Worm (Caenorhabditis elegans): ENCODE results near the gene irld-1.
A peak's percentile ranks its signal among the peaks of the same experiment; 100 is the strongest.

The irld-1 gene

ce11 chrV:4346325-4346724, 9.8 kb downstream of the irld-1 start, which contains the start of gene hpo-18:
TSS of gene hpo-18 (minus strand) at chrV:4346425.
- TF ChIP-seq aha-1 (tag) (peak; percentile 67), Y5F2A.4 (GFP tag; optimal IDR thresholded peaks at IDR 0.05) (no peak)

DNA sequence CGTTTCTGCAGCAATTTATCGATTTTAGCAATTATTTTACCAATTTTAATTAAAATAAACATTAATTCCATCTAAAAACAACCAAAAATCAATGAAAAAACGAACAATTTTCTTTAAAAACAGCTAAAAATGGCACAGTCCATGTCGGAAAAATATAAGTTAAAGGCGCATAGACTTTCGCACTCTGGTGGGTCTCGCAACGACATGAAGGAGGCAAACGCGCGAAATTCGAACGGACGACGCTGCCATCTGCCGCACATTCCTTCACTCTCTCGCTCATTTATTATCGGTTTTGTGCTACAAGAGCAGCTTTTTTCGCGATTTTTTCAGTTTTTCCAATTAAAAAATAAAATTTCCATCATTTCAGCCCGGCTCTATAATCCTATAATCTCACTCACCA, 10.2 kb downstream of the irld-1 start, which contains the start of gene mcm-7:
Gene mcm-7, plus strand, starts transcription at position 368 of the 400 bp plus-strand sequence.
- TF ChIP-seq dmd-6 (GFP tag; IDR thresholded peaks at IDR 0.05) (peak; percentile 25), lin-38 (GFP tag; IDR thresholded peaks at IDR 0.05) (peak; percentile 68), nhr-28 (tag; optimal IDR thresholded peaks at IDR 0.05) (peak; percentile 23), Y105C5A.15 (GFP tag; IDR thresholded peaks at IDR 0.05) (no peak), ZK337.2 (GFP tag; IDR thresholded peaks at IDR 0.05) (no peak), ceh-82 (tag; optimal IDR thresholded peaks at IDR 0.05) (no peak), daf-16 (GFP tag; optimal IDR thresholded peaks at IDR 0.05) (no peak), daf-16 (tag; optimal IDR thresholded peaks at IDR 0.05) (no peak), ama-1 (optimal IDR thresholded peaks at IDR 0.05) (peak; percentile 31), lsy-2 (tag; optimal IDR thresholded peaks at IDR 0.05) (peak in 1 of 2 experiments; percentile 78), snpc-1.2 (GFP tag; IDR thresholded peaks at IDR 0.05) (no peak), mes-2 (tag; optimal IDR thresholded peaks at IDR 0.05; ENCODE audit: poor library complexity, severe bottlenecking) (peak; percentile 79), pha-4 (GFP tag; IDR thresholded peaks at IDR 0.05) (no peak), pha-4 (tag; optimal IDR thresholded peaks at IDR 0.05) (no peak), Y75B8A.6 (GFP tag; IDR thresholded peaks at IDR 0.05) (no peak), nhr-25 (tag; optimal IDR thresholded peaks at IDR 0.05; ENCODE audit: borderline replicate concordance, insufficient read depth) (no peak), lin-13 (GFP tag; optimal IDR thresholded peaks at IDR 0.05) (peak; percentile 33), nhr-11 (tag; optimal IDR thresholded peaks at IDR 0.05) (peak; percentile 14), madf-9 (GFP tag; conservative IDR thresholded peaks at IDR 0.05) (no peak), dmd-8 (GFP tag; IDR thresholded peaks at IDR 0.05) (no peak), hmg-1.1 (GFP tag; IDR thresholded peaks at IDR 0.05) (peak; percentile 39; the same call in 1 of the 2 replicates), lin-29 (GFP tag; IDR thresholded peaks at IDR 0.05) (no peak), nhr-6 (tag; optimal IDR thresholded peaks at IDR 0.05) (peak; percentile 70), mep-1 (tag; optimal IDR thresholded peaks at IDR 0.05) (peak; percentile 71), ceh-62 (tag; optimal IDR thresholded peaks at IDR 0.05) (no peak), aha-1 (tag) (peak; percentile 68), unc-130 (GFP tag; optimal IDR thresholded peaks at IDR 0.05) (peak; percentile 22), spr-3 (GFP tag; optimal IDR thresholded peaks at IDR 0.05) (no peak), dpl-1 (GFP tag; optimal IDR thresholded peaks at IDR 0.05) (peak; percentile 93), zip-2 (tag; optimal IDR thresholded peaks at IDR 0.05) (peak; percentile 8), hif-1 (tag; optimal IDR thresholded peaks at IDR 0.05) (peak in 1 of 2 experiments; percentile 30), hlh-11 (tag; optimal IDR thresholded peaks at IDR 0.05) (peak; percentile 42)

DNA sequence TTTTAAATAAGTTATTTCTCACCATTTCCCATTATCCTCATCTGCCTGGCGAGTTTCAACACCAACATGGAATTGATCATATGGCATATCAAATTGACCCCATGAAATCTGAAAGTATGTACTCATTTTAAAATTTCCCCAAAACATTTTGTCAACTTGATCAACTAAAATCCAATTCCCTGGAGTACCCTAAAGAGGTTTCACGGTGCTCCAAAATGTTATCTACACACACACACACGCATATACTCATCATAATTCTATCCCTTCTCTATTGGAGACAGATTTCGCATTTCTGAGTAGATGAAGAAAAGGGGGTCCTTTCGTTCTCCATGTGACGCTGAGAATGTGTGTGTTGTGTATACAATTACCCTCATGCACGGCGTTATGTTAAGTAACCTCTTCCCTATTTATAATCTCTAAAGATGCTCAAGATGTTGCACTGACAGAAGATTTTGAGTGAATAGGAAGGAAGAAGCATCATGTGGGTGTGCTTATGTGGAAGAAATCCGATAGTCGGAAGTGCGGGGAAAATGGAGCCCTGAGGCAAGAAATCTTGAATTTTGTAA, 19.6 kb downstream of the irld-1 start:
- no peak for TF ChIP-seq spr-3 (GFP tag; optimal IDR thresholded peaks at IDR 0.05)

ce11 chrV:4357369-4357768, 20.8 kb downstream of the irld-1 start:
- TF ChIP-seq snpc-1.2 (GFP tag; IDR thresholded peaks at IDR 0.05) (no peak), ces-1 (GFP tag; optimal IDR thresholded peaks at IDR 0.05) (peak; percentile 56), lsy-2 (tag; optimal IDR thresholded peaks at IDR 0.05) (peak in 1 of 2 experiments; percentile 39)

- no peak for TF ChIP-seq set-16 (GFP tag; IDR thresholded peaks at IDR 0.05)
- no peak for TF ChIP-seq daf-19 (GFP tag; conservative IDR thresholded peaks at IDR 0.05)
- TF ChIP-seq unc-39 (tag; optimal IDR thresholded peaks at IDR 0.05) = no peak
- TF ChIP-seq F49E8.2 (tag; optimal IDR thresholded peaks at IDR 0.05; ENCODE audit: borderline replicate concordance) = no peak
- peak in 1 of 2 experiments; percentile 5 for TF ChIP-seq unc-62 (GFP tag; optimal IDR thresholded peaks at IDR 0.05 in 1 of 2)
- TF ChIP-seq unc-62 (tag; optimal IDR thresholded peaks at IDR 0.05) = no peak
- no peak for TF ChIP-seq ces-1 (GFP tag; optimal IDR thresholded peaks at IDR 0.05)
These were observed 22.6 kb downstream of the irld-1 start for ce11 chrV:4359127-4359526.

All from whole organism, L4 larva.